Fruit fly (Drosophila melanogaster): ENCODE measurements around the gene CCT2.

Gene CCT2

dm6 chrX:9080962-9081361 lies 8.4 kb upstream of the CCT2 start, which contains the start of the genes CG7246 and HP1b (continued):
- TF ChIP-seq tup (GFP tag; optimal IDR thresholded peaks at IDR 0.05) (peak; percentile 26), crc (GFP tag; optimal IDR thresholded peaks at IDR 0.05) (no peak), NfI (GFP tag; optimal IDR thresholded peaks at IDR 0.05) (peak; percentile 62), Antp (GFP tag; optimal IDR thresholded peaks at IDR 0.05) (peak; percentile 51), vfl (GFP tag; optimal IDR thresholded peaks at IDR 0.05) (peak; percentile 44), sens (GFP tag) (peak; percentile 89), CG1602 (GFP tag; optimal IDR thresholded peaks at IDR 0.05) (peak; percentile 45), tap (tag; optimal IDR thresholded peaks at IDR 0.05) (peak; percentile 25), hb (GFP tag; IDR thresholded peaks at IDR 0.05; ENCODE audit: partially characterized antibody) (0 out of 3 replicates have a peak, but pooled peaks have one; percentile 57), CG11456 (GFP tag; IDR thresholded peaks at IDR 0.05) (peak; percentile 67; the same call in 1 of the 3 replicates), gsb (GFP tag; IDR thresholded peaks at IDR 0.05) (no peak), Rfx (GFP tag; IDR thresholded peaks at IDR 0.05) (peak; percentile 86), Xrp1 (GFP tag; IDR thresholded peaks at IDR 0.05) (peak; percentile 87), gsb-n (tag; optimal IDR thresholded peaks at IDR 0.05) (peak; percentile 42), cato (GFP tag; optimal IDR thresholded peaks at IDR 0.05; ENCODE audit: borderline replicate concordance) (peak; percentile 43), sob (GFP tag; IDR thresholded peaks at IDR 0.05) (peak; percentile 89), aop (GFP tag; IDR thresholded peaks at IDR 0.05) (no peak), CG2678 (tag; optimal IDR thresholded peaks at IDR 0.05) (peak; percentile 74), Ssrp (tag; optimal IDR thresholded peaks at IDR 0.05) (peak; percentile 53), Ada2b (GFP tag; IDR thresholded peaks at IDR 0.05) (peak; percentile 68), H15 (GFP tag; IDR thresholded peaks at IDR 0.05) (peak; percentile 66; the same call in 1 of the 3 replicates), unc-4 (GFP tag; IDR thresholded peaks at IDR 0.05; ENCODE audit: partially characterized antibody) (peak; percentile 75), CG10543 (GFP tag; optimal IDR thresholded peaks at IDR 0.05) (peak; percentile 62), CG13424 (tag; optimal IDR thresholded peaks at IDR 0.05) (peak; percentile 72), ash1 (GFP tag; optimal IDR thresholded peaks at IDR 0.05) (no peak), fd64A (GFP tag; optimal IDR thresholded peaks at IDR 0.05) (no peak), wor (GFP tag; IDR thresholded peaks at IDR 0.05) (peak; percentile 36; the same call in 1 of the 2 replicates), Dbx (GFP tag; IDR thresholded peaks at IDR 0.05) (peak; percentile 77), CG17385 (GFP tag; optimal IDR thresholded peaks at IDR 0.05) (peak; percentile 95), CG33557 (GFP tag; optimal IDR thresholded peaks at IDR 0.05) (peak; percentile 51), CG10462 (GFP tag; optimal IDR thresholded peaks at IDR 0.05) (peak; percentile 48), CG2199 (GFP tag; IDR thresholded peaks at IDR 0.05) (0 out of 3 replicates have a peak, but pooled peaks have one; percentile 10), CG10654 (GFP tag; optimal IDR thresholded peaks at IDR 0.05) (peak; percentile 42), CG7987 (GFP tag; optimal IDR thresholded peaks at IDR 0.05) (peak; percentile 44), CG3847 (GFP tag; IDR thresholded peaks at IDR 0.05) (peak; percentile 60), CG32532 (GFP tag; IDR thresholded peaks at IDR 0.05) (peak; percentile 84), CG18476 (GFP tag; optimal IDR thresholded peaks at IDR 0.05) (peak; percentile 58), sens-2 (GFP tag; IDR thresholded peaks at IDR 0.05) (peak; percentile 61; the same call in 1 of the 2 replicates), nau (GFP tag; optimal IDR thresholded peaks at IDR 0.05) (peak; percentile 24), CG10366 (GFP tag; IDR thresholded peaks at IDR 0.05) (peak; percentile 68), CG16779 (GFP tag; IDR thresholded peaks at IDR 0.05) (no peak), CG9727 (GFP tag; optimal IDR thresholded peaks at IDR 0.05) (peak; percentile 66), CG4617 (GFP tag; optimal IDR thresholded peaks at IDR 0.05; ENCODE audit: borderline replicate concordance) (peak; percentile 64), row (GFP tag; IDR thresholded peaks at IDR 0.05) (peak; percentile 86), CG3995 (GFP tag; optimal IDR thresholded peaks at IDR 0.05) (no peak), E2f2 (GFP tag; IDR thresholded peaks at IDR 0.05) (peak; percentile 67), z (GFP tag; IDR thresholded peaks at IDR 0.05) (no peak), Ets65A (GFP tag) (peak; percentile 92), HLH54F (GFP tag; optimal IDR thresholded peaks at IDR 0.05) (peak; percentile 44), CG17802 (tag; optimal IDR thresholded peaks at IDR 0.05) (peak; percentile 41), CG11696 (GFP tag; IDR thresholded peaks at IDR 0.05) (peak; percentile 53), CG14441 (GFP tag; IDR thresholded peaks at IDR 0.05) (peak; percentile 74)
